Worm (Caenorhabditis elegans) whole organism, L2 larva: Measurements from ENCODE around the gene metl-18.

Source experiments
- C34F6.9 ChIP-seq: fragments of 150-350 bp; optimal IDR thresholded peaks from 2 replicates; lab custom pipeline; 2014; ENCODE audit warnings: missing biosample characterization, missing genetic modification characterization
- Y55F3AM.14 ChIP-seq: fragments of 200-800 bp; sonication (Bioruptor generic); optimal IDR thresholded peaks from 2 replicates; lab custom pipeline; 2018; ENCODE audit warnings: mild to moderate bottlenecking, missing genetic modification characterization, missing compliant biosample characterization
- aly-2 ChIP-seq: fragments of 150-350 bp; optimal IDR thresholded peaks from 2 replicates; lab custom pipeline; 2014; ENCODE audit warnings: missing biosample characterization, missing genetic modification characterization
- blmp-1 ChIP-seq: sonication (generic microtip); optimal IDR thresholded peaks from 2 replicates; lab custom pipeline; 2017; ENCODE audit warnings: missing genetic modification characterization, mild to moderate bottlenecking, missing compliant biosample characterization, antibody characterized with exemption, moderate library complexity; ENCODE audit not compliant: insufficient read depth
- ceh-16 ChIP-seq: fragments of 150-350 bp; optimal IDR thresholded peaks from 2 replicates; lab custom pipeline; 2014; ENCODE audit warnings: missing biosample characterization, missing genetic modification characterization
- ceh-82 ChIP-seq: fragments of 150-350 bp; optimal IDR thresholded peaks from 2 replicates; lab custom pipeline; 2014; ENCODE audit warnings: missing biosample characterization, missing genetic modification characterization
- crh-2 ChIP-seq: sonication (generic microtip); optimal IDR thresholded peaks from 2 replicates; lab custom pipeline; 2017; ENCODE audit warnings: missing biosample characterization, missing genetic modification characterization
- dmd-4 ChIP-seq: sonication (generic microtip); optimal IDR thresholded peaks from 2 replicates; lab custom pipeline; 2017; ENCODE audit warnings: missing biosample characterization, missing genetic modification characterization
- egl-27 ChIP-seq: sonication (generic microtip); optimal IDR thresholded peaks from 3 replicates; lab custom pipeline; 2017; ENCODE audit warnings: missing biosample characterization, missing genetic modification reagents, missing genetic modification characterization
- elt-1 ChIP-seq: fragments of 150-350 bp; optimal IDR thresholded peaks from 2 replicates; lab custom pipeline; 2014; ENCODE audit warnings: missing biosample characterization, missing genetic modification characterization
- elt-3 ChIP-seq: sonication (generic microtip); optimal IDR thresholded peaks from 2 replicates; lab custom pipeline; 2017; ENCODE audit warnings: missing biosample characterization, missing genetic modification characterization
- fos-1 ChIP-seq: fragments of 150-350 bp; optimal IDR thresholded peaks from 2 replicates; lab custom pipeline; 2014; ENCODE audit warnings: missing biosample characterization, missing genetic modification characterization
- gmeb-1 ChIP-seq: fragments of 150-350 bp; optimal IDR thresholded peaks from 2 replicates; lab custom pipeline; 2014; ENCODE audit warnings: missing biosample characterization, missing genetic modification characterization
- lin-11 ChIP-seq: fragments of 150-350 bp; sonication (generic microtip); optimal IDR thresholded peaks from 2 replicates; lab custom pipeline; 2014; ENCODE audit warnings: missing biosample characterization, missing genetic modification characterization, inconsistent platforms, mixed read lengths
- lin-13 ChIP-seq: fragments of 150-350 bp; optimal IDR thresholded peaks from 2 replicates; lab custom pipeline; 2014; ENCODE audit warnings: missing biosample characterization, missing genetic modification reagents, missing genetic modification characterization
- lsy-2 ChIP-seq, 2 experiments: fragments of 150-350 bp in 1 of 2; sonication (generic microtip) in 1 of 2; optimal IDR thresholded peaks; 2 replicates each; lab custom pipeline; 2014 to 2017; ENCODE audit warnings: missing biosample characterization in 2 of 2, missing genetic modification characterization in 2 of 2
- mab-5 ChIP-seq: fragments of 150-350 bp; optimal IDR thresholded peaks from 2 replicates; lab custom pipeline; 2014; ENCODE audit warnings: missing biosample characterization, missing genetic modification characterization
- mbf-1 ChIP-seq: sonication (generic microtip); optimal IDR thresholded peaks from 2 replicates; lab custom pipeline; 2017; ENCODE audit warnings: missing biosample characterization, missing genetic modification characterization
- mdl-1 ChIP-seq, 2 experiments: fragments of 150-350 bp in 1 of 2; sonication (generic microtip) in 1 of 2; optimal IDR thresholded peaks; 2 replicates each; lab custom pipeline; 2017; ENCODE audit warnings: missing biosample characterization in 2 of 2, missing genetic modification characterization in 2 of 2
- nhr-11 ChIP-seq: fragments of 150-350 bp; optimal IDR thresholded peaks from 2 replicates; lab custom pipeline; 2014; ENCODE audit warnings: missing biosample characterization, missing genetic modification characterization
- nhr-12 ChIP-seq: fragments of 150-350 bp; optimal IDR thresholded peaks from 2 replicates; lab custom pipeline; 2014; ENCODE audit warnings: missing biosample characterization, missing genetic modification characterization
- nhr-21 ChIP-seq: fragments of 150-350 bp; optimal IDR thresholded peaks from 2 replicates; lab custom pipeline; 2014; ENCODE audit warnings: missing biosample characterization, missing genetic modification characterization
- nhr-237 ChIP-seq: fragments of 150-350 bp; optimal IDR thresholded peaks from 2 replicates; lab custom pipeline; 2014; ENCODE audit warnings: missing biosample characterization, missing genetic modification characterization
- nhr-25 ChIP-seq: fragments of 150-350 bp; sonication (generic microtip); optimal IDR thresholded peaks from 3 replicates; lab custom pipeline; 2014; ENCODE audit warnings: missing biosample characterization, missing genetic modification characterization
- nhr-77 ChIP-seq: fragments of 150-350 bp; optimal IDR thresholded peaks from 2 replicates; lab custom pipeline; 2014; ENCODE audit warnings: missing biosample characterization, missing genetic modification characterization
- sem-4 ChIP-seq: fragments of 150-350 bp; optimal IDR thresholded peaks from 2 replicates; lab custom pipeline; 2014; ENCODE audit warnings: missing biosample characterization, missing genetic modification reagents, missing genetic modification characterization
- sma-3 ChIP-seq: sonication (generic microtip); optimal IDR thresholded peaks from 2 replicates; lab custom pipeline; 2016; ENCODE audit warnings: missing genetic modification reagents, missing genetic modification characterization, missing compliant biosample characterization
- sma-9 ChIP-seq, 2 experiments: fragments of 150-350 bp in 1 of 2; sonication (generic microtip) in 1 of 2; optimal IDR thresholded peaks; 2 replicates each; lab custom pipeline; 2014 to 2016; ENCODE audit warnings: missing genetic modification characterization in 2 of 2, mild to moderate bottlenecking in 1 of 2, missing biosample characterization in 1 of 2, missing compliant biosample characterization in 1 of 2, missing genetic modification reagents in 1 of 2, moderate library complexity in 1 of 2
- snpc-4 ChIP-seq: fragments of 150-350 bp; optimal IDR thresholded peaks from 2 replicates; lab custom pipeline; 2014; ENCODE audit warnings: missing biosample characterization, missing genetic modification characterization
- unc-55 ChIP-seq: fragments of 150-350 bp; sonication (generic microtip); optimal IDR thresholded peaks from 3 replicates; lab custom pipeline; 2014; ENCODE audit warnings: missing biosample characterization, missing genetic modification reagents, missing genetic modification characterization
- unc-62 ChIP-seq: fragments of 150-350 bp; optimal IDR thresholded peaks from 2 replicates; lab custom pipeline; 2014; ENCODE audit warnings: missing biosample characterization, missing genetic modification reagents, missing genetic modification characterization
- zag-1 ChIP-seq: fragments of 150-350 bp; optimal IDR thresholded peaks from 2 replicates; lab custom pipeline; 2014; ENCODE audit warnings: missing biosample characterization, missing genetic modification characterization
- ztf-1 ChIP-seq: fragments of 200-800 bp; sonication (Bioruptor generic); conservative IDR thresholded peaks from 2 replicates; pipeline ENCODE4 v1.3.6; 2022; ENCODE audit warnings: missing genetic modification characterization, missing compliant biosample characterization
- ztf-11 ChIP-seq: sonication (generic microtip); optimal IDR thresholded peaks from 2 replicates; lab custom pipeline; 2017; ENCODE audit warnings: missing biosample characterization, missing genetic modification characterization

Gene metl-18

ce11 chrIII:3430667-3431066 lies 5.1 kb downstream of the metl-18 start:
- no peak for TF ChIP-seq egl-27 (tag; lab: Kevin White, UChicago)
- no peak for TF ChIP-seq nhr-77 (tag; lab: Kevin White, UChicago)
- TF ChIP-seq lin-11 (tag; lab: Kevin White, UChicago), result no peak
- TF ChIP-seq mbf-1 (tag; lab: Kevin White, UChicago), result no peak
- no peak for TF ChIP-seq gmeb-1 (tag; lab: Kevin White, UChicago)
- no peak for TF ChIP-seq unc-55
- no peak for TF ChIP-seq dmd-4
- no peak for TF ChIP-seq blmp-1 (tag; lab: Kevin White, UChicago)
- TF ChIP-seq crh-2, result no peak
- no peak for TF ChIP-seq snpc-4 (tag; lab: Kevin White, UChicago)
- TF ChIP-seq Y55F3AM.14 (GFP tag; lab: Kevin White, UChicago), result no peak
- TF ChIP-seq ztf-11 (tag; lab: Kevin White, UChicago), result no peak
- TF ChIP-seq, all 48 proteins: peak for 0

- TF ChIP-seq elt-1 (tag; lab: Kevin White, UChicago) (no peak), sem-4 (no peak), blmp-1 (tag; lab: Kevin White, UChicago) (no peak), fos-1 (tag; lab: Kevin White, UChicago) (no peak), unc-55 (no peak), lin-13 (GFP tag; lab: Kevin White, UChicago) (no peak), ceh-16 (tag; lab: Kevin White, UChicago) (no peak), Y55F3AM.14 (GFP tag; lab: Kevin White, UChicago) (no peak), dmd-4 (no peak)
These were observed 5.8 kb downstream of the metl-18 start, which contains the start of gene K01A11.1 for ce11 chrIII:3431385-3431784. Gene K01A11.1, minus strand, starts transcription at chrIII:3431485.

DNA sequence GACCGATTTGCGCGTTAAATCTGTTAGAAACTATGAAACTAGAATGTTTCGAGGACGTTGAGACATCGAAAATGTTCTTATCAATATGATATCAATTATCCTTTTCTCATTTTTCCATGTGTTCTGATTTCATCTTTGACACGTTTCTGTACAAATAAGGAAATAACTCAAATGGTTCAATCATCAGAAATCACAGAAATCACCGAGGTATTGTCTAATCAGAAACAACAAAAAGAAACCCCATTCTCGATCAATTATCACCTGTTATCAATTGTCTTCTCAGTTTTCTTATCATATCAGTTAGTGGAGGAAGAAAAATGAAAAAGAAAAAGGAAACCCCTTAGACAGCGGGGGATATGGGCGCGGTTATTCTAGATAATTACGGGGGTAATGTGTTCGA lies 9.6 kb downstream of the metl-18 start:
- TF ChIP-seq ceh-82 (tag; lab: Kevin White, UChicago) (no peak), nhr-21 (tag; lab: Kevin White, UChicago) (peak; percentile 67), nhr-25 (tag; lab: Kevin White, UChicago) (peak; percentile 34), sma-3 (GFP tag; lab: Kevin White, UChicago) (peak; percentile 41), crh-2 (peak; percentile 28), sma-9 (GFP tag; optimal IDR thresholded peaks at IDR 0.05; lab: Kevin White, UChicago) (peak; percentile 82), sma-9 (tag; optimal IDR thresholded peaks at IDR 0.05; lab: Kevin White, UChicago) (no peak), gmeb-1 (tag; lab: Kevin White, UChicago) (peak; percentile 10), aly-2 (tag; lab: Kevin White, UChicago) (no peak), egl-27 (tag; lab: Kevin White, UChicago) (peak; percentile 44), fos-1 (tag; lab: Kevin White, UChicago) (peak; percentile 73), nhr-11 (tag; lab: Kevin White, UChicago) (no peak)
- TF ChIP-seq, all 48 proteins: peak for 8

ce11 chrIII:3437139-3437538 lies 11.6 kb downstream of the metl-18 start:
- TF ChIP-seq egl-27 (tag; lab: Kevin White, UChicago) (no peak), mab-5 (tag; lab: Kevin White, UChicago) (peak; percentile 49), mdl-1 (tag; optimal IDR thresholded peaks at IDR 0.05; lab: Kevin White, UChicago) (no peak), C34F6.9 (no peak), zag-1 (tag; lab: Kevin White, UChicago) (peak; percentile 77), unc-62 (GFP tag; lab: Kevin White, UChicago) (peak; percentile 18), crh-2 (peak; percentile 76), sma-9 (GFP tag; optimal IDR thresholded peaks at IDR 0.05; lab: Kevin White, UChicago) (no peak), sma-9 (tag; optimal IDR thresholded peaks at IDR 0.05; lab: Kevin White, UChicago) (no peak), unc-55 (peak; percentile 47), lsy-2 (tag; optimal IDR thresholded peaks at IDR 0.05; lab: Kevin White, UChicago) (peak in 1 of 2 experiments; percentile 40)
- TF ChIP-seq, all 48 proteins: peak for 6

DNA sequence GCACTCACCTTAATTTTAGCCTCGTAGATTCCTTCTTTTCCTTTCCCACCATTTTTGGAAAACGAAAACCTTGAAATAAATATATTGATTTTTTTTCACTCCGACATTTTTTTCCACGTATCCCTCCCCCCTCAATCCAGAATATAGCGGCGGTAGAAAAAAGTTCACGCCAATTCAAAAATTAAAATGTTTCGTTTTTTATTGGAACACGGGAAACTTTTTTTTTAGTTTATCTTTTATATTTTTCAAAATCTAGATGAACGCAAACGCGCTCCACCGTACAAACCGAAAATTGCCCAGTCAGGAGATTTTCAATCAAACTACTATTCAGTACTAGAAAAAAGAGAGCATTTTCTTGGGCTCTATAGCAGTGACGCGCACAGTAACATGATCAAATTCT lies 18.6 kb downstream of the metl-18 start, which contains the start of gene spe-41:
spe-41 (minus strand) TSS at position 72 of the 400 bp plus-strand sequence.
- TF ChIP-seq sma-9 (GFP tag; optimal IDR thresholded peaks at IDR 0.05; lab: Kevin White, UChicago), result no peak
- no peak for TF ChIP-seq sma-9 (tag; optimal IDR thresholded peaks at IDR 0.05; lab: Kevin White, UChicago)
- no peak for TF ChIP-seq lsy-2 (tag; optimal IDR thresholded peaks at IDR 0.05; lab: Kevin White, UChicago)
- TF ChIP-seq elt-3 (tag; lab: Kevin White, UChicago), result no peak
- no peak for TF ChIP-seq nhr-77 (tag; lab: Kevin White, UChicago)
- no peak for TF ChIP-seq mdl-1 (tag; optimal IDR thresholded peaks at IDR 0.05; lab: Kevin White, UChicago)
- no peak for TF ChIP-seq elt-1 (tag; lab: Kevin White, UChicago)
- TF ChIP-seq zag-1 (tag; lab: Kevin White, UChicago), result no peak
- TF ChIP-seq nhr-25 (tag; lab: Kevin White, UChicago), result no peak
- TF ChIP-seq ztf-1 (GFP tag; lab: Robert Waterston, UW), result no peak
- TF ChIP-seq nhr-237 (tag; lab: Kevin White, UChicago), result no peak
- TF ChIP-seq nhr-12, result no peak
- no peak for TF ChIP-seq ztf-11 (tag; lab: Kevin White, UChicago)
